In the genomic region with DNA sequence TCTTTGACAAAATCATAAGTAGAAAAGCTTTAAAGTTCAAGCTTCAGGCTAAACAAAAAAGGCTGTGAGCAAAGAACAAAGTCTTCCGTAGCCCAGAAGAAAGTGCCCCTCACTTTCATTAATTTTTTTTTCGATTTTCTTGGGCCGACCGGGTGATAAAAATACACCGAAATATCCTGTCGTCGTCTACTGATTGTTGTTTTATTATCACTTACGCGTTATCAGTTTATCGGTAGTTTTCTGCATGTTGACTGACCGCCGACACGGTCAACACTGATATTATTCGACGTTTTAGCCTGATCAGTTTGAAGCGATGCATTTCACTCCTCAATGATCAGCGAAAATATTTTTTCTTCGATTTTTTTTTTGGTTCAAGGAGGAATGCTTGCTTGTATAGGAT, we compare ENCODE assay signal across 6 worm cellular contexts.
TF ChIP-seq lines count a peak whose summit lies in the region.

No protein-coding gene starts in this region.

TF ChIP-seq in whole organism, L1 larva, 84 proteins besides CTCF, POLR2A, EP300 and RAD21 (continues in another document):
- TF ChIP-seq C04F5.9 (tag; optimal IDR thresholded peaks at IDR 0.05; lab: Kevin White, UChicago) (no peak), jun-1 (tag; optimal IDR thresholded peaks at IDR 0.05; lab: Kevin White, UChicago) (no peak), tlp-1 (tag; optimal IDR thresholded peaks at IDR 0.05; lab: Kevin White, UChicago) (no peak), rnt-1 (tag; optimal IDR thresholded peaks at IDR 0.05; lab: Kevin White, UChicago) (no peak), nhr-84 (tag; optimal IDR thresholded peaks at IDR 0.05; lab: Kevin White, UChicago) (no peak), nhr-28 (tag; optimal IDR thresholded peaks at IDR 0.05; lab: Kevin White, UChicago) (no peak), nhr-85 (tag; lab: Kevin White, UChicago) (no peak), nhr-19 (GFP tag; conservative IDR thresholded peaks at IDR 0.05; lab: Robert Waterston, UW) (no peak), C16A3.4 (tag; optimal IDR thresholded peaks at IDR 0.05; lab: Kevin White, UChicago) (no peak), lir-3 (tag; optimal IDR thresholded peaks at IDR 0.05; lab: Kevin White, UChicago; ENCODE audit: poor library complexity) (no peak), egl-27 (tag; optimal IDR thresholded peaks at IDR 0.05; lab: Kevin White, UChicago) (no peak), dpl-1 (GFP tag; optimal IDR thresholded peaks at IDR 0.05; lab: Kevin White, UChicago) (no peak), blmp-1 (tag; optimal IDR thresholded peaks at IDR 0.05; lab: Kevin White, UChicago) (peak; percentile 52), elt-3 (tag; optimal IDR thresholded peaks at IDR 0.05; lab: Kevin White, UChicago) (peak in 2 of 6 experiments; percentile 8 to 39), mef-2 (tag; optimal IDR thresholded peaks at IDR 0.05; lab: Kevin White, UChicago) (no peak)

TF ChIP-seq in whole organism, L2 larva, 48 proteins besides CTCF, POLR2A, EP300 and RAD21:
- no peak for TF ChIP-seq ztf-4 (tag; optimal IDR thresholded peaks at IDR 0.05; lab: Kevin White, UChicago)
- no peak for TF ChIP-seq nhr-11 (tag; optimal IDR thresholded peaks at IDR 0.05; lab: Kevin White, UChicago)
- peak; percentile 51 for TF ChIP-seq fos-1 (tag; optimal IDR thresholded peaks at IDR 0.05; lab: Kevin White, UChicago)
- no peak for TF ChIP-seq R02D3.7 (tag; optimal IDR thresholded peaks at IDR 0.05; lab: Kevin White, UChicago)
- no peak for TF ChIP-seq nhr-129 (tag; optimal IDR thresholded peaks at IDR 0.05; lab: Kevin White, UChicago)
TF ChIP-seq in whole organism, L2 larva: peak in this region for 1.

TF ChIP-seq in whole organism, L3 larva, 47 proteins besides CTCF, POLR2A, EP300 and RAD21:
- peak; percentile 2 for TF ChIP-seq pha-4 (tag; optimal IDR thresholded peaks at IDR 0.05; lab: Kevin White, UChicago)
- TF ChIP-seq nhr-23 (tag; optimal IDR thresholded peaks at IDR 0.05; lab: Kevin White, UChicago): no peak
- TF ChIP-seq lin-39 (tag; optimal IDR thresholded peaks at IDR 0.05; lab: Kevin White, UChicago): no peak
- peak; percentile 60 for TF ChIP-seq pqm-1 (tag; optimal IDR thresholded peaks at IDR 0.05; lab: Kevin White, UChicago)
- peak; percentile 76 for TF ChIP-seq elt-2 (tag; optimal IDR thresholded peaks at IDR 0.05; lab: Kevin White, UChicago)

TF ChIP-seq in whole organism, L4 larva, 104 proteins besides CTCF, POLR2A, EP300 and RAD21:
- TF ChIP-seq dmd-6 (GFP tag; IDR thresholded peaks at IDR 0.05; lab: Robert Waterston, UW) (peak; percentile 30; the same call in 1 of the 2 replicates), hlh-11 (tag; optimal IDR thresholded peaks at IDR 0.05; lab: Kevin White, UChicago) (peak; percentile 16), nhr-28 (tag; optimal IDR thresholded peaks at IDR 0.05; lab: Kevin White, UChicago) (peak; percentile 51), daf-16 (GFP tag; optimal IDR thresholded peaks at IDR 0.05; lab: Kevin White, UChicago) (no peak), daf-16 (tag; optimal IDR thresholded peaks at IDR 0.05; lab: Kevin White, UChicago) (peak; percentile 97), pqm-1 (tag; optimal IDR thresholded peaks at IDR 0.05; lab: Kevin White, UChicago) (peak; percentile 50), php-3 (GFP tag; IDR thresholded peaks at IDR 0.05; lab: Robert Waterston, UW) (0 out of 2 replicates have a peak, but pooled peaks have one; percentile 45), madf-9 (GFP tag; conservative IDR thresholded peaks at IDR 0.05; lab: Robert Waterston, UW) (no peak), skn-1 (tag; optimal IDR thresholded peaks at IDR 0.05; lab: Kevin White, UChicago) (no peak)

TF ChIP-seq in whole organism, late embryonic, 69 proteins besides CTCF, POLR2A, EP300 and RAD21:
- TF ChIP-seq unc-42 (tag; optimal IDR thresholded peaks at IDR 0.05; lab: Kevin White, UChicago) (no peak), unc-86 (tag; optimal IDR thresholded peaks at IDR 0.05; lab: Kevin White, UChicago) (no peak), elt-2 (tag; optimal IDR thresholded peaks at IDR 0.05; lab: Kevin White, UChicago) (peak; percentile 88)

TF ChIP-seq in whole organism, young adult, 124 proteins besides CTCF, POLR2A, EP300 and RAD21:
- TF ChIP-seq F57C9.4 (tag; optimal IDR thresholded peaks at IDR 0.05; lab: Kevin White, UChicago) (no peak), Y56A3A.18 (GFP tag; IDR thresholded peaks at IDR 0.05; lab: Robert Waterston, UW) (peak; percentile 23; the same call in 1 of the 2 replicates), madf-3 (GFP tag; IDR thresholded peaks at IDR 0.05; lab: Robert Waterston, UW) (0 out of 2 replicates have a peak, but pooled peaks have one; percentile 9)
TF ChIP-seq in whole organism, young adult: peak in this region for 2.
